Fruit fly (Drosophila melanogaster) whole organism, embryonic: ENCODE measurements around the gene CG5139.

Source experiments
- ATbp ChIP-seq: fragments of 200-800 bp; sonication (Bioruptor generic); optimal IDR thresholded peaks from 2 replicates; lab custom pipeline; 2017; ENCODE audit warnings: missing biosample characterization, mild to moderate bottlenecking, missing genetic modification characterization, missing genetic modification reagents
- Aef1 ChIP-seq: fragments of 200-800 bp; sonication (Bioruptor generic); IDR thresholded peaks from 3 replicates; pipeline ENCODE4 v1.3.6; 2022; ENCODE audit warnings: missing biosample characterization, missing genetic modification characterization
- Bteb2 ChIP-seq: fragments of 200-800 bp; sonication (Bioruptor generic); optimal IDR thresholded peaks from 2 replicates; lab custom pipeline; 2016; ENCODE audit warnings: missing biosample characterization, missing genetic modification characterization
- CG1024 ChIP-seq: fragments of 200-800 bp; sonication (Bioruptor generic); IDR thresholded peaks from 2 replicates; pipeline ENCODE4 v1.3.6; 2022; ENCODE audit warnings: missing biosample characterization, missing genetic modification characterization
- CG10431 ChIP-seq: fragments of 200-800 bp; sonication (Bioruptor generic); optimal IDR thresholded peaks from 3 replicates; lab custom pipeline; 2018; ENCODE audit warnings: missing biosample characterization, mild to moderate bottlenecking, missing genetic modification characterization
- CG10462 ChIP-seq: fragments of 200-800 bp; sonication (Bioruptor generic); optimal IDR thresholded peaks from 2 replicates; lab custom pipeline; 2016; ENCODE audit warnings: missing biosample characterization, missing genetic modification characterization
- CG11723 ChIP-seq: fragments of 200-800 bp; sonication (Bioruptor generic); optimal IDR thresholded peaks from 2 replicates; lab custom pipeline; 2017; ENCODE audit warnings: missing biosample characterization, mild to moderate bottlenecking, missing genetic modification characterization
- CG1233 ChIP-seq: fragments of 200-800 bp; sonication (Bioruptor generic); optimal IDR thresholded peaks from 4 replicates; lab custom pipeline; 2018; ENCODE audit warnings: missing biosample characterization, mild to moderate bottlenecking, missing genetic modification characterization
- CG14050 ChIP-seq: fragments of 200-800 bp; sonication (Bioruptor generic); IDR thresholded peaks from 3 replicates; pipeline ENCODE4 v1.3.6; 2022; ENCODE audit warnings: missing biosample characterization, missing genetic modification characterization
- CG16815 ChIP-seq: fragments of 200-800 bp; sonication (Bioruptor generic); optimal IDR thresholded peaks from 3 replicates; lab custom pipeline; 2017; ENCODE audit warnings: missing biosample characterization, mild to moderate bottlenecking, missing genetic modification characterization
- CG30403 ChIP-seq: fragments of 200-800 bp; sonication (Bioruptor generic); optimal IDR thresholded peaks from 3 replicates; lab custom pipeline; 2016; ENCODE audit warnings: missing biosample characterization, missing genetic modification characterization
- CG30431 ChIP-seq: fragments of 200-800 bp; sonication (Bioruptor generic); optimal IDR thresholded peaks from 2 replicates; lab custom pipeline; 2017; ENCODE audit warnings: missing biosample characterization, missing genetic modification characterization
- CG33557 ChIP-seq: fragments of 200-800 bp; sonication (Bioruptor generic); optimal IDR thresholded peaks from 2 replicates; lab custom pipeline; 2019; ENCODE audit warnings: missing biosample characterization, mild to moderate bottlenecking, missing genetic modification characterization, moderate library complexity
- CG5180 ChIP-seq: fragments of 200-800 bp; sonication (Bioruptor generic); optimal IDR thresholded peaks from 3 replicates; lab custom pipeline; 2017; ENCODE audit warnings: missing biosample characterization, missing genetic modification characterization, mild to moderate bottlenecking, moderate library complexity, missing genetic modification reagents
- CG6272 ChIP-seq: fragments of 200-800 bp; sonication (Bioruptor generic); IDR thresholded peaks from 2 replicates; pipeline ENCODE4 v1.3.6; 2022; ENCODE audit warnings: missing biosample characterization, missing genetic modification characterization
- CG6683 ChIP-seq: fragments of 200-800 bp; sonication (Bioruptor generic); optimal IDR thresholded peaks from 2 replicates; lab custom pipeline; 2017; ENCODE audit warnings: missing biosample characterization, mild to moderate bottlenecking, missing genetic modification characterization, missing genetic modification reagents
- CG8388 ChIP-seq: fragments of 200-800 bp; sonication (Bioruptor generic); optimal IDR thresholded peaks from 2 replicates; lab custom pipeline; 2019; ENCODE audit warnings: missing biosample characterization, mild to moderate bottlenecking, missing genetic modification characterization, moderate library complexity
- CG8944 ChIP-seq: fragments of 200-800 bp; sonication (Bioruptor generic); optimal IDR thresholded peaks from 3 replicates; lab custom pipeline; 2016; ENCODE audit warnings: missing biosample characterization, missing genetic modification characterization
- HLH3B ChIP-seq: fragments of 200-800 bp; sonication (Bioruptor generic); IDR thresholded peaks from 2 replicates; pipeline ENCODE4 v1.3.6; 2022; ENCODE audit warnings: missing biosample characterization, missing genetic modification characterization
- Hr78 ChIP-seq, 2 experiments: fragments of 200-800 bp in 1 of 2; fragments of >200 bp in 1 of 2; sonication (Bioruptor generic) in 1 of 2; optimal IDR thresholded peaks; 2 replicates each; lab custom pipeline; 2017 to 2019; ENCODE audit warnings: missing biosample characterization in 2 of 2, missing genetic modification characterization in 2 of 2, mild to moderate bottlenecking in 1 of 2, moderate library complexity in 1 of 2
- Jarid2 ChIP-seq: fragments of 200-800 bp; sonication (Bioruptor generic); optimal IDR thresholded peaks from 3 replicates; lab custom pipeline; 2017; ENCODE audit warnings: mild to moderate bottlenecking, missing biosample characterization, missing genetic modification reagents, missing genetic modification characterization
- Lhr ChIP-seq: fragments of 200-800 bp; sonication (Bioruptor generic); optimal IDR thresholded peaks from 3 replicates; lab custom pipeline; 2017; ENCODE audit warnings: mild to moderate bottlenecking, missing biosample characterization, missing genetic modification reagents, missing genetic modification characterization
- Nf-YC ChIP-seq: fragments of 200-800 bp; optimal IDR thresholded peaks from 3 replicates; lab custom pipeline; 2019; ENCODE audit warnings: missing biosample characterization, mild to moderate bottlenecking, missing genetic modification characterization, moderate library complexity
- Side ChIP-seq: fragments of 200-800 bp; sonication (Bioruptor generic); optimal IDR thresholded peaks from 2 replicates; lab custom pipeline; 2016; ENCODE audit warnings: missing biosample characterization, missing genetic modification characterization
- Six4 ChIP-seq: fragments of 200-800 bp; sonication (Bioruptor generic); optimal IDR thresholded peaks from 2 replicates; lab custom pipeline; 2016; ENCODE audit warnings: missing biosample characterization, missing genetic modification characterization
- Spps ChIP-seq: fragments of 200-800 bp; sonication (Bioruptor generic); optimal IDR thresholded peaks from 2 replicates; lab custom pipeline; 2018; ENCODE audit warnings: missing biosample characterization, mild to moderate bottlenecking, missing genetic modification characterization
- Sry-β ChIP-seq: fragments of 200-800 bp; sonication (Bioruptor generic); optimal IDR thresholded peaks from 2 replicates; lab custom pipeline; 2018; ENCODE audit warnings: missing biosample characterization, mild to moderate bottlenecking, missing genetic modification characterization, moderate library complexity
- ara ChIP-seq: fragments of 200-800 bp; sonication (Bioruptor generic); IDR thresholded peaks from 2 replicates; pipeline ENCODE4 v1.3.6; 2022; ENCODE audit warnings: missing biosample characterization, missing genetic modification characterization
- bbx ChIP-seq: fragments of 200-800 bp; sonication (Bioruptor generic); IDR thresholded peaks from 2 replicates; pipeline ENCODE4 v1.3.6; 2022; ENCODE audit warnings: missing biosample characterization, missing genetic modification characterization; ENCODE audit not compliant: partially characterized antibody
- bcd ChIP-seq: fragments of 200-800 bp; sonication (Bioruptor generic); optimal IDR thresholded peaks from 2 replicates; lab custom pipeline; 2017; ENCODE audit warnings: missing biosample characterization, mild to moderate bottlenecking, missing genetic modification characterization
- bsh ChIP-seq, 2 experiments: fragments of 200-800 bp; sonication (Bioruptor generic); optimal IDR thresholded peaks; 2 replicates each; lab custom pipeline; 2017 to 2018; ENCODE audit warnings: mild to moderate bottlenecking in 2 of 2, missing biosample characterization in 2 of 2, missing genetic modification characterization in 2 of 2, moderate library complexity in 1 of 2
- cad ChIP-seq: fragments of >200 bp; optimal IDR thresholded peaks from 2 replicates; lab custom pipeline; 2017; ENCODE audit warnings: missing biosample characterization, missing genetic modification characterization
- chinmo ChIP-seq: fragments of 200-800 bp; sonication (Bioruptor generic); IDR thresholded peaks from 4 replicates; pipeline ENCODE4 v1.3.6; 2022; ENCODE audit warnings: missing biosample characterization, missing genetic modification characterization; ENCODE audit not compliant: partially characterized antibody
- corto ChIP-seq: fragments of 200-800 bp; sonication (Bioruptor generic); optimal IDR thresholded peaks from 2 replicates; lab custom pipeline; 2016; ENCODE audit warnings: missing biosample characterization, mild to moderate bottlenecking, missing genetic modification characterization, moderate library complexity
- croc ChIP-seq: fragments of 200-800 bp; sonication (Bioruptor generic); conservative IDR thresholded peaks from 3 replicates; pipeline ENCODE4 v1.3.6; 2022; ENCODE audit warnings: missing biosample characterization, missing genetic modification characterization
- ems ChIP-seq: fragments of 200-800 bp; sonication (Bioruptor generic); optimal IDR thresholded peaks from 3 replicates; lab custom pipeline; 2016; ENCODE audit warnings: missing biosample characterization, missing genetic modification characterization
- fd64A ChIP-seq: fragments of 200-800 bp; sonication (Bioruptor generic); optimal IDR thresholded peaks from 3 replicates; lab custom pipeline; 2018; ENCODE audit warnings: missing biosample characterization, mild to moderate bottlenecking, missing genetic modification characterization
- gem ChIP-seq: fragments of 200-800 bp; sonication (Bioruptor generic); optimal IDR thresholded peaks from 2 replicates; lab custom pipeline; 2019; ENCODE audit warnings: missing biosample characterization, mild to moderate bottlenecking, missing genetic modification characterization, moderate library complexity
- h ChIP-seq: fragments of >200 bp; optimal IDR thresholded peaks from 2 replicates; lab custom pipeline; 2017
- inv ChIP-seq: fragments of 200-800 bp; sonication (Bioruptor generic); IDR thresholded peaks from 2 replicates; pipeline ENCODE4 v1.3.6; 2022; ENCODE audit warnings: missing biosample characterization, missing genetic modification characterization; ENCODE audit not compliant: partially characterized antibody
- ken ChIP-seq: fragments of 200-800 bp; sonication (Bioruptor generic); IDR thresholded peaks from 3 replicates; pipeline ENCODE4 v1.3.6; 2022; ENCODE audit warnings: missing biosample characterization, missing genetic modification characterization
- mld ChIP-seq: fragments of 200-800 bp; sonication (Bioruptor generic); IDR thresholded peaks from 3 replicates; pipeline ENCODE4 v1.3.6; 2022; ENCODE audit warnings: missing biosample characterization, missing genetic modification characterization; ENCODE audit not compliant: partially characterized antibody
- odd ChIP-seq: fragments of 200-800 bp; sonication (Bioruptor generic); optimal IDR thresholded peaks from 2 replicates; lab custom pipeline; 2017; ENCODE audit warnings: missing biosample characterization, mild to moderate bottlenecking, missing genetic modification characterization
- pzg ChIP-seq: fragments of 200-800 bp; sonication (Bioruptor generic); optimal IDR thresholded peaks from 3 replicates; lab custom pipeline; 2018; ENCODE audit warnings: missing biosample characterization, mild to moderate bottlenecking, missing genetic modification characterization, moderate library complexity
- trem ChIP-seq: fragments of 200-800 bp; optimal IDR thresholded peaks from 3 replicates; lab custom pipeline; 2019; ENCODE audit warnings: missing biosample characterization, mild to moderate bottlenecking, missing genetic modification characterization, moderate library complexity
- vfl ChIP-seq: fragments of 200-800 bp; sonication (Bioruptor generic); optimal IDR thresholded peaks from 2 replicates; lab custom pipeline; 2016; ENCODE audit warnings: missing biosample characterization, missing genetic modification characterization
- yki ChIP-seq: fragments of >200 bp; optimal IDR thresholded peaks from 3 replicates; lab custom pipeline; 2018
- z ChIP-seq: fragments of 200-800 bp; sonication (Bioruptor generic); IDR thresholded peaks from 3 replicates; pipeline ENCODE4 v1.3.6; 2022; ENCODE audit warnings: missing biosample characterization, missing genetic modification characterization

Gene CG5139

dm6 chr2L:1185642-1186497, 13.2 kb downstream of the CG5139 start, which contains the start of gene CG5001 (continued):
- TF ChIP-seq ken (GFP tag; lab: Robert Waterston, UW) (peak; percentile 63; the same call in 1 of the 3 replicates), ATbp (GFP tag; lab: Kevin White, UChicago) (peak; percentile 78), bcd (GFP tag; lab: Kevin White, UChicago) (peak; percentile 84), CG30431 (GFP tag; lab: Kevin White, UChicago) (peak; percentile 39), Lhr (GFP tag; lab: Kevin White, UChicago) (peak; percentile 19), Side (GFP tag; lab: Kevin White, UChicago) (peak; percentile 56), CG8944 (GFP tag; lab: Kevin White, UChicago) (peak; percentile 50), Bteb2 (GFP tag; lab: Kevin White, UChicago) (peak; percentile 50), CG1024 (GFP tag; lab: Robert Waterston, UW) (peak; percentile 79), Six4 (GFP tag; lab: Kevin White, UChicago) (peak; percentile 77), CG14050 (GFP tag; lab: Robert Waterston, UW) (peak; percentile 75), CG16815 (GFP tag; lab: Kevin White, UChicago) (peak; percentile 41), fd64A (peak; percentile 50), mld (GFP tag; lab: Robert Waterston, UW) (no peak), CG30403 (GFP tag; lab: Kevin White, UChicago) (peak; percentile 88), bsh (GFP tag; optimal IDR thresholded peaks at IDR 0.05; lab: Kevin White, UChicago) (peak; percentile 9 to 92), trem (tag; lab: Kevin White, UChicago) (peak; percentile 79), CG5180 (peak; percentile 73), Jarid2 (peak; percentile 83), Nf-YC (tag; lab: Kevin White, UChicago) (peak; percentile 82), yki (no peak), gem (peak; percentile 94), chinmo (peak; percentile 96), z (GFP tag; lab: Robert Waterston, UW) (no peak), h (lab: Kevin White, UChicago) (no peak), Aef1 (GFP tag; lab: Robert Waterston, UW) (peak; percentile 85), vfl (GFP tag; lab: Kevin White, UChicago) (peak; percentile 47), CG10462 (GFP tag; lab: Kevin White, UChicago) (peak; percentile 50), CG33557 (GFP tag; lab: Kevin White, UChicago) (peak; percentile 16), Sry-β (GFP tag; lab: Kevin White, UChicago) (no peak), CG10431 (GFP tag; lab: Kevin White, UChicago) (peak; percentile 97), CG11723 (GFP tag; lab: Kevin White, UChicago) (no peak), CG6272 (GFP tag; lab: Robert Waterston, UW) (peak; percentile 65), croc (GFP tag; lab: Robert Waterston, UW) (peak; percentile 36; the same call in 1 of the 3 replicates), pzg (GFP tag; lab: Kevin White, UChicago) (peak; percentile 2), cad (GFP tag; lab: Kevin White, UChicago) (no peak), corto (GFP tag; lab: Kevin White, UChicago) (no peak), inv (GFP tag; lab: Robert Waterston, UW) (peak; percentile 24; the same call in 1 of the 2 replicates), bbx (GFP tag; lab: Robert Waterston, UW) (no peak), CG8388 (GFP tag; lab: Kevin White, UChicago) (peak; percentile 87), Spps (tag; lab: Kevin White, UChicago) (peak; percentile 73), Hr78 (GFP tag; optimal IDR thresholded peaks at IDR 0.05; lab: Kevin White, UChicago) (peak in 1 of 2 experiments; percentile 61), CG1233 (GFP tag; lab: Kevin White, UChicago) (peak; percentile 77), CG6683 (GFP tag; lab: Kevin White, UChicago) (peak; percentile 83), ems (GFP tag; lab: Kevin White, UChicago) (peak; percentile 75), ara (GFP tag; lab: Robert Waterston, UW) (peak; percentile 76), odd (GFP tag; lab: Kevin White, UChicago) (no peak), HLH3B (GFP tag; lab: Robert Waterston, UW) (peak; percentile 89)
